Worm (Caenorhabditis elegans): ENCODE results near the gene T19C3.4.

T19C3.4 gene

DNA sequence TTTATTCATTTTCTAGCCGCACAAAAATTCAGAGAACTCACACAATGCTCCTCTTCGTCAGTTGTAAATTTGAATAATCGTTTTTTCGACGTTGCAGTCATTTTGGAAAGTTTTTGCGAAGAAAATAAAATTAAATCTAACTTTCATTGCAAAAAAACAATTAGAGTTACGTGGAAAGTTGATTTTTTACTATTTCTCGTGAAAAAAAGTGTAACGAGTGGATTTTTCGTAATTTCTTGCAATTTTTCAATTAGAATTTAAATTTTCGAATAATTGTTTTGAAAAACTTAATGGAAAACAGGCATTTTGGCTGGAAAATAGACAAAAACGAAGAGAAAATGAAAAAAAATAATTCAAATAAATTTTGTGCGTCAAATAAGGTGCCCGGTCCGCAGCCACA is 21.4 kb downstream of the T19C3.4 start, which contains the start of gene Y55B1AR.2:
Gene Y55B1AR.2 (minus strand): TSS at position 101 of the 400 bp plus-strand sequence.
- no peak for TF ChIP-seq ceh-8 (GFP tag; optimal IDR thresholded peaks at IDR 0.05)
- TF ChIP-seq nhr-47 (tag; optimal IDR thresholded peaks at IDR 0.05), result no peak
- TF ChIP-seq nhr-20 (tag; optimal IDR thresholded peaks at IDR 0.05), result no peak
- TF ChIP-seq nhr-85 (tag), result no peak
- TF ChIP-seq efl-1 (optimal IDR thresholded peaks at IDR 0.05), result no peak
- TF ChIP-seq efl-1 (GFP tag; optimal IDR thresholded peaks at IDR 0.05 in 1 of 2), result peak in 1 of 2 experiments; percentile 67
- no peak for TF ChIP-seq nhr-12 (tag; optimal IDR thresholded peaks at IDR 0.05)
- TF ChIP-seq jun-1 (tag; optimal IDR thresholded peaks at IDR 0.05), result no peak
- no peak for TF ChIP-seq efl-3 (GFP tag; optimal IDR thresholded peaks at IDR 0.05)

DNA sequence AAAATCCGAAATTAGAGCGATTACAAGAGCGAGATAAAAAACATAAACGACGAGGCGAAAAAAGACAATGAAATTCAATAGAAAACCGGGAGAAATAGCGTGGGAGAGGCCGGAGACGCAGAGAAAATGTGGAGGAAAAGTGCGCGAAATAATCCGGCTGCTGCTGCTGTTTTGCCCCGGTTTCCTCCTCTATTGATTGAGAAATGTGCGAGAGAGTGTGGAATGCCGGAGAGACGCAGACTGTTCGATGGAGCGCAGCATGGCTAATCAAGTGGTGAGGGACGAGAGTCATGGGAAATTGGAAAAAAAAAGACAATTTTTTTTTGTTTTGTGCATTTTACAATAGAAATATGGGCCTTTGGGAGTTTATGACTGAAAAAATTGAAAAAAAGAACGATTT is 21.9 kb downstream of the T19C3.4 start:
- TF ChIP-seq efl-1 (optimal IDR thresholded peaks at IDR 0.05) (peak; percentile 58 to 68), efl-1 (GFP tag; optimal IDR thresholded peaks at IDR 0.05 in 1 of 2) (peak in 1 of 2 experiments; percentile 15), zip-4 (GFP tag; optimal IDR thresholded peaks at IDR 0.05) (no peak), zag-1 (tag; optimal IDR thresholded peaks at IDR 0.05) (no peak), nhr-84 (tag; optimal IDR thresholded peaks at IDR 0.05) (no peak), dsc-1 (tag; optimal IDR thresholded peaks at IDR 0.05) (peak; percentile 46), egl-13 (tag; optimal IDR thresholded peaks at IDR 0.05) (no peak), vab-15 (tag; optimal IDR thresholded peaks at IDR 0.05) (no peak), fkh-8 (tag; optimal IDR thresholded peaks at IDR 0.05) (peak; percentile 45), C04F5.9 (tag; optimal IDR thresholded peaks at IDR 0.05) (no peak), F16B12.6 (tag; optimal IDR thresholded peaks at IDR 0.05) (no peak), egl-27 (tag; optimal IDR thresholded peaks at IDR 0.05) (peak in 1 of 2 experiments; percentile 34), lin-35 (GFP tag; optimal IDR thresholded peaks at IDR 0.05) (peak; percentile 50 to 60), hlh-4 (tag; optimal IDR thresholded peaks at IDR 0.05) (no peak), Y116A8C.19 (tag; optimal IDR thresholded peaks at IDR 0.05; ENCODE audit: borderline replicate concordance) (no peak), efl-3 (GFP tag; optimal IDR thresholded peaks at IDR 0.05) (no peak), snpc-4 (tag; optimal IDR thresholded peaks at IDR 0.05) (peak; percentile 34), ceh-8 (GFP tag; optimal IDR thresholded peaks at IDR 0.05) (no peak), lsy-2 (tag; optimal IDR thresholded peaks at IDR 0.05) (peak; percentile 47 to 62), ces-1 (GFP tag; optimal IDR thresholded peaks at IDR 0.05) (no peak), lin-13 (GFP tag; optimal IDR thresholded peaks at IDR 0.05) (peak; percentile 0), dpl-1 (GFP tag; optimal IDR thresholded peaks at IDR 0.05) (peak; percentile 31 to 55 (median 33)), unc-62 (GFP tag; optimal IDR thresholded peaks at IDR 0.05) (no peak), unc-98 (GFP tag; IDR thresholded peaks at IDR 0.05) (no peak), snu-23 (GFP tag; optimal IDR thresholded peaks at IDR 0.05) (peak; percentile 75), sptf-1 (tag; optimal IDR thresholded peaks at IDR 0.05) (no peak), swsn-7 (tag; optimal IDR thresholded peaks at IDR 0.05) (peak; percentile 64), blmp-1 (tag; optimal IDR thresholded peaks at IDR 0.05) (peak; percentile 39), fkh-4 (tag; optimal IDR thresholded peaks at IDR 0.05; ENCODE audit: borderline replicate concordance) (no peak), pqm-1 (tag; optimal IDR thresholded peaks at IDR 0.05) (no peak), nhr-28 (tag; optimal IDR thresholded peaks at IDR 0.05) (no peak), alr-1 (tag; optimal IDR thresholded peaks at IDR 0.05; ENCODE audit: borderline replicate concordance) (no peak), mep-1 (tag; optimal IDR thresholded peaks at IDR 0.05) (peak; percentile 76), unc-86 (tag; optimal IDR thresholded peaks at IDR 0.05) (peak; percentile 38), nhr-71 (tag; optimal IDR thresholded peaks at IDR 0.05) (peak; percentile 70), unc-130 (tag; optimal IDR thresholded peaks at IDR 0.05) (no peak), ceh-82 (tag; optimal IDR thresholded peaks at IDR 0.05) (peak; percentile 2 to 65 (median 50)), elt-2 (tag; optimal IDR thresholded peaks at IDR 0.05) (no peak), lin-39 (tag; optimal IDR thresholded peaks at IDR 0.05) (peak; percentile 9), skn-1 (tag; optimal IDR thresholded peaks at IDR 0.05) (peak; percentile 32), hlh-17 (GFP tag; optimal IDR thresholded peaks at IDR 0.05; ENCODE audit: borderline replicate concordance) (no peak), nhr-85 (tag) (no peak), pag-3 (tag; optimal IDR thresholded peaks at IDR 0.05; ENCODE audit: borderline replicate concordance, insufficient read depth) (no peak), ztf-11 (tag; optimal IDR thresholded peaks at IDR 0.05) (peak in 1 of 2 experiments; percentile 3), ama-1 (optimal IDR thresholded peaks at IDR 0.05) (no peak), rnt-1 (tag; optimal IDR thresholded peaks at IDR 0.05) (no peak), sox-4 (tag; optimal IDR thresholded peaks at IDR 0.05) (no peak)
